Worm (Caenorhabditis elegans): ENCODE results near the gene lelo-4.

Gene lelo-4

DNA sequence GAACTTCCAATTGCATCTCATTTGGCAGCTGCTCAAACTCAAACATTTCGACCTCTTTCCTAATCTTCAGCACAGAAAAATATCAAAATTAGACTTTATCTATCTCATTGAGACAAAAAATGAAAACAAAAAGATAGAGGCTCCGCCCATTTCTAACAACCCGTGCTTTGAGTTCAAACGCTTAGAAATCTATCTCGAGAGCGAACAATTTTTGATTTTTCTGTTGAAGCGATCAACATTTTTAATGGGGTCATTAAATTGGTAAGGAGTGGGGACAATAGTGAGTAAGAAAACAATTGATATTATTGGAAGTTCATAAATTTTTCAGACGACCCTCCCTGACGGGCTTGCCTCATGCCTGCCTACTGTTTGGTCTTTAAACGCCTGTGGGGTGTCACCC is 15.9 kb upstream of the lelo-4 start, which contains the start of the genes C25H3.10 and C25H3.1:
Gene C25H3.10 (minus strand): TSS at position 101 of the 400 bp plus-strand sequence.
Gene C25H3.1 (plus strand): TSS at position 203 of the 400 bp plus-strand sequence.
- TF ChIP-seq dao-5 (tag; optimal IDR thresholded peaks at IDR 0.05) (no peak), him-1 (tag; optimal IDR thresholded peaks at IDR 0.05) (no peak), W03F9.2 (tag; optimal IDR thresholded peaks at IDR 0.05) (no peak)

DNA sequence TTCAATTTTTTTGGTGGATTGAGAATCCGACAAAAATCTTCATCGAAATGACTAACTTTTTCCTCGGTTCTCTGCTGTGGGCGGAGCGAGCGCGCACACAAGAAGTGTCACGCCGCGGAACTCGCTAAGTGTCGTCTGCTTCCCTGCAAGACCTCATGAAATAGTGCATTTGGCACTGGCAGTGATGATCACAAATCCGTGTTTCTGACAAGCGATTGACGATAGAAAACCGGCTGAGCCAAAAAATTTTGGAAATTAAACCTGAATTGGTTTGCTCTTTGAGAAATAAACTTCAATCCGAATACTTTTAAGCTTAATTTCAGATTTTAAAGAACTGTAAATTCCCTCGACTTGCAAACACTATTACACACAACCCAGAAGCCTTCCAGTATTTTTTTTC is 13.2 kb upstream of the lelo-4 start:
- TF ChIP-seq W03F9.2 (tag; optimal IDR thresholded peaks at IDR 0.05) (peak; percentile 52), dao-5 (tag; optimal IDR thresholded peaks at IDR 0.05) (no peak), him-1 (tag; optimal IDR thresholded peaks at IDR 0.05) (peak; percentile 40)

DNA sequence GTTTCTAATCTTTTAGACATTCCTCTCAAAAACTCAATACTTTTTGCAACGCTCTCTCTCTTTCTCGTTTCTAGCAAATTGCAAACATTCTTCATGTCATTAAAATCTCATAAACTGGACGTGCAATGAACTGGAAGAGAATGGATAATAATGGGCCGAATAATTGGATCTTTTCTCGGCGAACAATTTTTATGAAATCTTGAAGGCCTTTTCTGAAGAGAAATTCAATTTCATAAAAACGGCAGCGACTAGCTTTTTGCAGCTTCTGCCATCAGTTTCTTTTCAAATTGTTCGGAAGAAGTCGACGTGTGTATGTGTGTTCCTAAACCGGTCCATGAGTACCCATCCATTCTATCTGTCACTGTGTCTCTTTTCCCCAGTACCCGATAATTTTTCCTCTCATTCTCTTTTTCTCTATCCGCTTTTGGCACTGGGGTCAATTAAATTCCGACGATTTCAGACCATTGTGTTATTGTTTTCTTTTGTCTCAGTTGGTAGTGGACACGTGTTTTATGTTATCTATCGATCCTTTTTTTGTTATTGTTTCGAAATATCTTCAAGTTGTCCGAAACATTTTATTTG is 12.0 kb upstream of the lelo-4 start:
- TF ChIP-seq him-1 (tag; optimal IDR thresholded peaks at IDR 0.05) (no peak), dao-5 (tag; optimal IDR thresholded peaks at IDR 0.05) (no peak), W03F9.2 (tag; optimal IDR thresholded peaks at IDR 0.05) (no peak)

DNA sequence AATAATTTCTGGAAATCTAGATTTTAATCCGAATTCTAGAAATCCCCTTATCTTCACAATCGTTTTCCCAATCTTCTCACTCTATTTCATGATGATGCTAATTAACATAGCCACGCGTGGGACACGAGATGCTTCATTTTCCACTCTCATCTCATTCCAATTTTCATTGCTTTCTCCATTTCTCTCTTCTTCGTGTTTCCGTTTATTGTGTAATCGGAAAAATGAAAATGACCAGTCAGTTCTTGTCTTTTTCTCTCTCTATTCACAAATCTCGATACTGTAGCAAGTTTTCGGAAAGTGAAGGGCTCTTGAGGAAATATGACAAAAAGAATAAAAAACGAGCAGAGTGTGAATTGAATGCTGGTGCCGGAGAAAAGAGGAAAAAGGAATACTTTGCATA is 10.2 kb upstream of the lelo-4 start:
- TF ChIP-seq W03F9.2 (tag; optimal IDR thresholded peaks at IDR 0.05): no peak
- TF ChIP-seq him-1 (tag; optimal IDR thresholded peaks at IDR 0.05): no peak

DNA sequence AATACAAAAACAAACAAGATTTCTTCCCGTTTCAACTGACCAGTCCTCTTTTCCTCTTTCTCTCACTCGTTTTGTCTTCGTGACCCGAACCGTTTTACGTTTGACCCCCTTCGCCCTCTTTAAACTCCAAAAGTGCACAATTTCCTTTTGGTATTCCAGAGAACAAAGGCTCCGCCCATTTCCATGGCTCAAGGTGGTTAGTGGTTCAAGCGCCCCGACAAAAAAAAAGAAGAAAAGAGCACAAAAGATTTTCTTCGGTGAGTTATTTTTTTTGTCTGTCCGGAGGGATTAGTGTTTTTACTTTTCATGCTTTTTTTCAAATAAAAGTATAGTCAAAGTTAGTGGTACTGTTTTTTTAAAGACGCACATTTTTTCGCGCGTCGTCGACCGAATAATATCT is 7.2 kb upstream of the lelo-4 start, which contains the start of gene osta-2:
Gene osta-2 (plus strand): TSS at position 160 of the 400 bp plus-strand sequence.
- TF ChIP-seq him-1 (tag; optimal IDR thresholded peaks at IDR 0.05) (no peak), dao-5 (tag; optimal IDR thresholded peaks at IDR 0.05) (no peak), W03F9.2 (tag; optimal IDR thresholded peaks at IDR 0.05) (no peak)

DNA sequence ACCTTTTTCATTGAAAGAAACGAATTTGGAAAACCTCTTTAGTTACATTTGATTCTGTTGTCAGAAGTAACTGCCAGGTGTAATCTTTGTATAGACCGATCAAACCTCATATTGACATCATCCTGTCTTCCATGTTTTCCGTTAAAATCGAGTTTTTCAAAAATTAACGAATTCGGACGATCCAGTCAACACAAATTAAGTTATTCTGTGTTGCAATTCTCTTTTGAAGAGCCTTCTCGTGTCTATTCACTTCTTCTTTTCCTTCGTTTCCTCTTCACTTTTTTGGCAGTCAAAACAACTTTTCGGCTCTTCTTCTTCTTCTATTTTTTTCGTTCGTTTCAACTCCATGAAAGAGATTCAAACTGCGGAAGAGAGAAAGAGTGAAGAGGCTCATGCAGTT is 6.6 kb upstream of the lelo-4 start:
- TF ChIP-seq him-1 (tag; optimal IDR thresholded peaks at IDR 0.05): no peak
- no peak for TF ChIP-seq W03F9.2 (tag; optimal IDR thresholded peaks at IDR 0.05)
- TF ChIP-seq dao-5 (tag; optimal IDR thresholded peaks at IDR 0.05): no peak

DNA sequence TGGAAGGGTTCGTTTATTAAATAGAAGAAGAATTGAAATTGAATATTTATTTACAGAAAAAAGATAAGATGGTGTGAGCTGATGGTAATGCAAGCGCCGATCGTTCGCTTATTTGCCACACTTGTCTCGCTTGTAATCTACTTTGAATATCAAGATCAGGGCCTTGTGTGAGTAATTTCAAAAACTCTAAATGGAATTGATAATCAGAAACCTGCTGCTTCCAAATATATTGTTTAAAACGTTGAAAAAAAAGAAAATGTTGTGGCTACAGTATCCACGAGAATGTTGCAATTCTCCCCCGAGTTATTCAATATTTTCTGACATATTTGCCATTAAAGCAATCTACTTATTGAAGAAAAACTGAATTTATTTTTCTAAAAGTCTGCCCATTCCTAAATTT is 3.9 kb upstream of the lelo-4 start:
- TF ChIP-seq dao-5 (tag; optimal IDR thresholded peaks at IDR 0.05): no peak
- no peak for TF ChIP-seq W03F9.2 (tag; optimal IDR thresholded peaks at IDR 0.05)
- no peak for TF ChIP-seq him-1 (tag; optimal IDR thresholded peaks at IDR 0.05)

DNA sequence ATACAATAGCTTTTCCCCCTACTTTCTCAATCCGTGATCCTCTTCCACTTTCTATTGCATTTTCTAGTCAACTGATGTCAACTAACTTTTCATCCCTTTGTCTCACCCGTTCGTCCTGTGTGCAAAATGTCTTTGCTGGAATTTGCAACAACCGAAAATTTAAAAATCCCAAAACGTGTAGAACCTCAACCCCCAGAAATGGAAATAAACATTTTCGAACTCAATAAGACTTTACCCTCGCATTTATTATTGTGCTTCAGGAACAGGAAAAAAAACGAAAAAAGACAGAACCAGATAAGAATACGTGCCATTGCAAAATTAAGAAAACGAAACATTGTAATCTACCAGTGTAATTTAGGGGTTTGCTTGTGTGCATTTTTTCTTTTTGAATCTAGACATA is 2.6 kb upstream of the lelo-4 start:
- TF ChIP-seq W03F9.2 (tag; optimal IDR thresholded peaks at IDR 0.05): no peak
- TF ChIP-seq him-1 (tag; optimal IDR thresholded peaks at IDR 0.05): no peak
- TF ChIP-seq dao-5 (tag; optimal IDR thresholded peaks at IDR 0.05): no peak

DNA sequence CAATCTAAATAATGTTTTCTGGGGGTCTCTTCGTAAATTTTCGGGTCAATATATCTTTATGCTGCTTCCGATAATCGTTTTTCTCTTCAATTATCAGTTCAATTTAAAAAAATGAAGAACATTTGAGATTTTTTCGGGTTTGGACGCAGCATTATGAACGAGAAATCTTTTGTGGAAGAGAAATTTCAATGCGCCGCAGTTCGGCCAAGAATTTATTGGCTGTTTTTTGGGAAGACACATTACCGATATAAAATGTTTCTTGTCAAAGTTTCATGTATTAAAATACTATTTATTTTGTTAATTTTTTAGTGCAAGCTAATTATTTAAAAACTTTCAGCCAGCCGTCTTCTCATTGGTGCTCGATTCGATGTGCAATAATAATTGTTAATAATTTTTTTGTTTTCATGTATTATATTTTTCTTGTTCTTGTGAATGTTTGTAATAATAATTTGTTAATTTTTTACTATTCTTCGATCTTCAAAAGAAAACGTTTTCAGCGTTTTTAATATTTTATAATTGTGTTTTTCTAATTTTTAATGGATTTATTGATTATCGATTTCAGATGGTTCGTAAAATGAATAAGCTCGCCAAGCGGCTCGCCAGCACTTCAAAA is 1.1 kb downstream of the lelo-4 start, which contains the start of the genes C18A3.10 and C18A3.3:
Gene C18A3.10 (minus strand): TSS at position 101 of the 613 bp plus-strand sequence.
Gene C18A3.3 (plus strand): TSS at position 563 of the 613 bp plus-strand sequence.
- TF ChIP-seq W03F9.2 (tag; optimal IDR thresholded peaks at IDR 0.05): no peak
- TF ChIP-seq him-1 (tag; optimal IDR thresholded peaks at IDR 0.05): no peak
- TF ChIP-seq dao-5 (tag; optimal IDR thresholded peaks at IDR 0.05): no peak

DNA sequence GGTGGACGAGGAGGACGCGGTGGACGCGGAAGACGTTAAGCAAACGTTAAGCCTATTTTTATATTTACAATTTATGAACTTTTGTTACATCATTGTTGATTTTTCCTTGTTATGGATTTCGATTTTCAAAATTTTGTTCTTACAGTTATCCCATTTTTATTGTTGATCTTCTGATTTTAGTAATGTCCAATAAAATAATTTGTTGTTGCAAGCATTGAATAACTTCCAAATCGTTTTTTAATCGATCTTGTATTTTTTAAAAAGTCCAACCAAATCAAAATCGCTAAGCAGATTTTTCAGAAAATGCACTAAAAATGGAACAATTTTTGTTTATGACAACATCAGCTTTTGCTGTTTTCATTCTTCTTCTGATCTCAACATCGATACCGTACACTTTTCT is 3.1 kb downstream of the lelo-4 start, which contains the start of gene zipt-3:
Gene zipt-3 (plus strand): TSS at position 301 of the 400 bp plus-strand sequence.
- TF ChIP-seq dao-5 (tag; optimal IDR thresholded peaks at IDR 0.05) (no peak), W03F9.2 (tag; optimal IDR thresholded peaks at IDR 0.05) (no peak), him-1 (tag; optimal IDR thresholded peaks at IDR 0.05) (no peak)

DNA sequence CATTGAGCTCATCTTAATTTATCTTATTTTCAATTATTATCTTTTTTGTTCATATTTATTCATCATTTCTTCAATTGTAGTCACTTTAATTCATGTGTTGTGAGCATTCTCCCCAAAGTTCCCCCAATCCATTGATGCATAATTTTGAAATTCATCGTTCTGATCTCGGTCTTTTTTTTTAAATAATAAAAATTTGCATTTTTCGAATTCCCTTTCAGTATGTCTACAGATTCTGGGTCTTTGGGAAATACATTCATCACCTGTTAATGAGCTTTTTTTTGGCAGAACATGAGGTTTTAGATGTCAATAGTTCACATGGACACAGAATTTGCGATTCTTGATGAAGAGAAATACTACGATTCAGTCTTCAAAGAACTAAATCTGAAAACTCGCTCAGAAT is 5.1 kb downstream of the lelo-4 start, which contains the start of gene damt-1:
Gene damt-1 (plus strand): TSS at position 301 of the 400 bp plus-strand sequence.
- TF ChIP-seq dao-5 (tag; optimal IDR thresholded peaks at IDR 0.05): no peak
- TF ChIP-seq W03F9.2 (tag; optimal IDR thresholded peaks at IDR 0.05): no peak
- no peak for TF ChIP-seq him-1 (tag; optimal IDR thresholded peaks at IDR 0.05)

DNA sequence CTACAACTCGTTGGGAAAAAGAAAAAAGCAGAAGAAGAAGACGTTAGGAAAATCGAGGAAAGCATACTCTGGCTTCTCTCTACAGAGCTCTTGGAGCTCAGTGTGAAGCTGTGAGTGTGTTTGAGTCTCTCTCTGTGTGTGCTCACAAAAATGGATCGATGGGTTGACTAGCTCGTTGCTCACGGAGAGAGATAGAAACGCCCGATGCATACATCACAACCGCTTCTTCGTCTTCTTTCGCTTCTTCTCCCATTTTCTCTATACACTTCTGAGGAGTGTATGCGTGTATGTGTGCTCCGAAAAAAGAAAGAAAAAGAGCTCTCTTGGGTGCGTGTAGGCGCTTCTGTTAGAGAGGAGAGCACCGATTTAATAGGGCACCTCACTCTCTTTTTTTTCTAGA is 10.4 kb downstream of the lelo-4 start:
- TF ChIP-seq W03F9.2 (tag; optimal IDR thresholded peaks at IDR 0.05): no peak
- no peak for TF ChIP-seq dao-5 (tag; optimal IDR thresholded peaks at IDR 0.05)
- peak; percentile 83 for TF ChIP-seq him-1 (tag; optimal IDR thresholded peaks at IDR 0.05)

DNA sequence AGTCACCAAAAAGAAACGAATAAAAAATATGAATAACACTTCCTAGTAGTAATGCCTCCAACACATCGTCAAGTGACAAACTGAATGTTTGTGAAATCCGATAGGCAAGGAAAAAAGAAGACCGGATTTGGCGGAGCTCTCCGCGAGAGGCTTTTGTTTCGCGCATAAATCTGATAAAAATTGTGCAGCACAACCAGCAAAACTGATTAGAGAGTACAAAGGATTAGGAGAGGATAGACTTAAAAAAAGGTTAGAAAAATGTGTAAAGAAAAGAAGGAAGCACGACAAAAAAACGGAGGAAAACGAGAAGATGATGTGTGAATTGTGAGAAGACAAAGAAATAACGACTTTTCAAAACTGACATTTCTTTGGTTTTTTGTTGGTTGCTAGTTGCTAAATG is 13.0 kb downstream of the lelo-4 start, which contains the start of gene rab-3:
Gene rab-3 (minus strand): TSS at position 147 of the 400 bp plus-strand sequence.
- TF ChIP-seq W03F9.2 (tag; optimal IDR thresholded peaks at IDR 0.05): no peak
- TF ChIP-seq him-1 (tag; optimal IDR thresholded peaks at IDR 0.05): peak; percentile 1
- TF ChIP-seq dao-5 (tag; optimal IDR thresholded peaks at IDR 0.05): no peak

DNA sequence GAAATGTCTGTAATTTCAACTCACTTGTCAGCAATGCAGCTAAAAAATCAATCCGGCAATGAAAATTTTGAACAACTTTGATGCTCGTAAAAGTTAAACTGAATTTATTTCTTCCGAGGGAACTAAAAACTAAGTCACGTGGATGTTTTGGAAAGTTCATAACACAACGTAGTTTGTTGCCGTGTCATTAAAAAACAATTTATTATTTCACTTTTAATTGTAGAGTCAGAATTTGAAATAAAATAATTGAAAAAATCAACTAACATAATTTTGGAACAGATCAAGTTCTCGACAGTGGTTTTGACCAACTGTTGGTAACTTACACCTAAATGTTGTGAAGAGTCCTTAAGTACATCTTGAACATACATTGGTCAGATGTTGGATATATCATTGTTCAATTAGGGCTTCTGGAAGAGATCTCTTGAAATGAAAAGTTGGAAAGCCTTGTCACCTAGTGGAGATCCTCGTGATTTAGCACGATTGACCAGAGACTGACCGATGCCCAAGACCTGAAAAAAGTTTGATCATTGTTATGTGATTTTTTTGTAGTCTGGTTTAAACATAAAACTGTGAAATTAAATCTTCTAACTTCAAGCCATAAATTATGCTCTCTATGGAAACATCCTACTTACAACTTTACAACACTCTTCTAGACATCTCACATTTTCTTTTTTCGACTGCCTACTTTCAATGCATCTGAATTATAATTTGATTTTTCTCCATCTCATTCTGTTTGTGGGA is 15.8 kb downstream of the lelo-4 start, which contains the start of the genes C18A3.7 and C18A3.11:
Gene C18A3.7 (minus strand): TSS at position 101 of the 741 bp plus-strand sequence.
Gene C18A3.11 (plus strand): TSS at position 691 of the 741 bp plus-strand sequence.
- TF ChIP-seq W03F9.2 (tag; optimal IDR thresholded peaks at IDR 0.05) (no peak), him-1 (tag; optimal IDR thresholded peaks at IDR 0.05) (no peak), dao-5 (tag; optimal IDR thresholded peaks at IDR 0.05) (no peak)
